Fruit fly (Drosophila melanogaster) whole organism, embryonic: Measurements from ENCODE around the gene CG10116.

Experiments
- Ada2b ChIP-seq: fragments of 200-800 bp; sonication (Bioruptor generic); IDR thresholded peaks from 2 replicates; pipeline ENCODE4 v1.3.6; 2022; ENCODE audit warnings: missing biosample characterization, missing genetic modification characterization
- Atf6 ChIP-seq: fragments of 200-800 bp; sonication (Bioruptor generic); IDR thresholded peaks from 2 replicates; pipeline ENCODE4 v1.3.6; 2022; ENCODE audit warnings: missing biosample characterization, missing genetic modification characterization
- BEAF-32 ChIP-seq: fragments of 200-800 bp; sonication (Bioruptor generic); optimal IDR thresholded peaks from 3 replicates; lab custom pipeline; 2017; ENCODE audit warnings: missing biosample characterization, missing genetic modification characterization, mild to moderate bottlenecking, moderate library complexity, missing genetic modification reagents
- C15 ChIP-seq: fragments of 200-800 bp; sonication (Bioruptor generic); IDR thresholded peaks from 3 replicates; pipeline ENCODE4 v1.3.6; 2022; ENCODE audit warnings: missing biosample characterization, missing genetic modification characterization
- CG10209 ChIP-seq: fragments of 200-800 bp; sonication (Bioruptor generic); optimal IDR thresholded peaks from 3 replicates; lab custom pipeline; 2017; ENCODE audit warnings: missing biosample characterization, mild to moderate bottlenecking, missing genetic modification characterization, missing genetic modification reagents
- CG11085 ChIP-seq: fragments of 200-800 bp; sonication (Bioruptor generic); IDR thresholded peaks from 2 replicates; pipeline ENCODE4 v1.3.6; 2022; ENCODE audit warnings: missing biosample characterization, missing genetic modification characterization
- CG13296 ChIP-seq: fragments of 200-800 bp; sonication (Bioruptor generic); optimal IDR thresholded peaks from 3 replicates; lab custom pipeline; 2018; ENCODE audit warnings: missing biosample characterization, mild to moderate bottlenecking, missing genetic modification characterization
- CG14965 ChIP-seq: fragments of 200-800 bp; sonication (Bioruptor generic); optimal IDR thresholded peaks from 2 replicates; lab custom pipeline; 2016; ENCODE audit warnings: missing biosample characterization, missing genetic modification characterization, borderline replicate concordance
- CG2678 ChIP-seq: fragments of 200-800 bp; sonication (Bioruptor generic); optimal IDR thresholded peaks from 3 replicates; lab custom pipeline; 2019; ENCODE audit warnings: missing biosample characterization, mild to moderate bottlenecking, missing genetic modification characterization, moderate library complexity
- CG2889 ChIP-seq: fragments of 200-800 bp; sonication (Bioruptor generic); IDR thresholded peaks from 3 replicates; pipeline ENCODE4 v1.3.6; 2022; ENCODE audit warnings: missing biosample characterization, missing genetic modification characterization
- CG30431 ChIP-seq: fragments of 200-800 bp; sonication (Bioruptor generic); optimal IDR thresholded peaks from 2 replicates; lab custom pipeline; 2017; ENCODE audit warnings: missing biosample characterization, missing genetic modification characterization
- CG6175 ChIP-seq: fragments of 200-800 bp; sonication (Bioruptor generic); IDR thresholded peaks from 3 replicates; pipeline ENCODE4 v1.3.6; 2022; ENCODE audit warnings: missing biosample characterization, missing genetic modification characterization
- CG6813 ChIP-seq: fragments of 200-800 bp; sonication (Bioruptor generic); optimal IDR thresholded peaks from 2 replicates; lab custom pipeline; 2017; ENCODE audit warnings: missing biosample characterization, missing genetic modification characterization, mild to moderate bottlenecking, moderate library complexity, missing genetic modification reagents
- CG6854 ChIP-seq: fragments of 200-800 bp; sonication (Bioruptor generic); optimal IDR thresholded peaks from 3 replicates; lab custom pipeline; 2017; ENCODE audit warnings: missing biosample characterization, mild to moderate bottlenecking, missing genetic modification characterization
- CG7271 ChIP-seq: fragments of 200-800 bp; sonication (Bioruptor generic); optimal IDR thresholded peaks from 2 replicates; lab custom pipeline; 2018; ENCODE audit warnings: missing biosample characterization, mild to moderate bottlenecking, missing genetic modification characterization, moderate library complexity
- CkIIα-i1 ChIP-seq: fragments of 200-800 bp; sonication (Bioruptor generic); IDR thresholded peaks from 2 replicates; pipeline ENCODE4 v1.3.6; 2022; ENCODE audit warnings: missing biosample characterization, missing genetic modification characterization
- Dip3 ChIP-seq: fragments of 200-800 bp; sonication (Bioruptor generic); optimal IDR thresholded peaks from 3 replicates; lab custom pipeline; 2016; ENCODE audit warnings: missing biosample characterization, missing genetic modification characterization
- HLHmδ ChIP-seq: fragments of 200-800 bp; sonication (Bioruptor generic); optimal IDR thresholded peaks from 2 replicates; lab custom pipeline; 2018; ENCODE audit warnings: missing biosample characterization, mild to moderate bottlenecking, missing genetic modification characterization, moderate library complexity
- HmgZ ChIP-seq: fragments of 200-800 bp; sonication (Bioruptor generic); optimal IDR thresholded peaks from 2 replicates; lab custom pipeline; 2018; ENCODE audit warnings: missing biosample characterization, mild to moderate bottlenecking, missing genetic modification characterization
- MTF-1 ChIP-seq: fragments of 200-800 bp; sonication (Bioruptor generic); optimal IDR thresholded peaks from 2 replicates; lab custom pipeline; 2018; ENCODE audit warnings: missing biosample characterization, mild to moderate bottlenecking, missing genetic modification characterization, borderline replicate concordance
- Mes4 ChIP-seq: fragments of 200-800 bp; sonication (Bioruptor generic); optimal IDR thresholded peaks from 2 replicates; lab custom pipeline; 2016; ENCODE audit warnings: missing biosample characterization, missing genetic modification characterization
- Pdp1 ChIP-seq, 2 experiments: fragments of 200-800 bp; sonication (Bioruptor generic); optimal IDR thresholded peaks; 3 replicates each; lab custom pipeline; 2016; ENCODE audit warnings: missing biosample characterization in 2 of 2, missing genetic modification characterization in 2 of 2, mild to moderate bottlenecking in 1 of 2, moderate library complexity in 1 of 2
- Rx ChIP-seq: fragments of 200-800 bp; sonication (Bioruptor generic); IDR thresholded peaks from 2 replicates; pipeline ENCODE4 v1.3.6; 2022; ENCODE audit warnings: missing biosample characterization, missing genetic modification characterization
- Ssrp ChIP-seq: fragments of 200-800 bp; sonication (Bioruptor generic); optimal IDR thresholded peaks from 2 replicates; lab custom pipeline; 2018; ENCODE audit warnings: missing biosample characterization, mild to moderate bottlenecking, missing genetic modification characterization, moderate library complexity
- Taf1 ChIP-seq: fragments of 200-800 bp; sonication (Bioruptor generic); IDR thresholded peaks from 2 replicates; pipeline ENCODE4 v1.3.6; 2022; ENCODE audit warnings: missing biosample characterization, missing genetic modification characterization
- bab2 ChIP-seq: fragments of 200-800 bp; sonication (Bioruptor generic); optimal IDR thresholded peaks from 2 replicates; lab custom pipeline; 2016; ENCODE audit warnings: missing biosample characterization, missing genetic modification characterization
- chinmo ChIP-seq: fragments of 200-800 bp; sonication (Bioruptor generic); IDR thresholded peaks from 4 replicates; pipeline ENCODE4 v1.3.6; 2022; ENCODE audit warnings: missing biosample characterization, missing genetic modification characterization; ENCODE audit not compliant: partially characterized antibody
- dati ChIP-seq: fragments of 200-800 bp; sonication (Bioruptor generic); IDR thresholded peaks from 2 replicates; pipeline ENCODE4 v1.3.6; 2022; ENCODE audit warnings: missing biosample characterization, missing genetic modification characterization
- disco-r ChIP-seq: fragments of 200-800 bp; sonication (Bioruptor generic); optimal IDR thresholded peaks from 2 replicates; lab custom pipeline; 2016; ENCODE audit warnings: missing biosample characterization, missing genetic modification characterization
- eve ChIP-seq, 2 experiments: fragments of >200 bp; optimal IDR thresholded peaks; 2 replicates each; lab custom pipeline; 2017; ENCODE audit warnings: missing biosample characterization in 2 of 2, missing genetic modification characterization in 2 of 2
- fu2 ChIP-seq: fragments of 200-800 bp; sonication (Bioruptor generic); optimal IDR thresholded peaks from 2 replicates; lab custom pipeline; 2016; ENCODE audit warnings: missing biosample characterization, missing genetic modification characterization
- hb ChIP-seq: fragments of 200-800 bp; sonication (Bioruptor generic); IDR thresholded peaks from 3 replicates; pipeline ENCODE4 v1.3.6; 2022; ENCODE audit warnings: missing biosample characterization, missing genetic modification characterization; ENCODE audit not compliant: partially characterized antibody
- hkb ChIP-seq, 2 experiments: fragments of 200-800 bp in 1 of 2; fragments of >200 bp in 1 of 2; sonication (Bioruptor generic) in 1 of 2; IDR thresholded peaks in 1 of 2; optimal IDR thresholded peaks in 1 of 2; 2 replicates each; pipeline versions ENCODE4 v1.3.6 to Lab custom; 2017 to 2022; ENCODE audit warnings: missing biosample characterization in 1 of 2, missing genetic modification characterization in 1 of 2
- knrl ChIP-seq: fragments of 200-800 bp; sonication (Bioruptor generic); IDR thresholded peaks from 3 replicates; pipeline ENCODE4 v1.3.6; 2022; ENCODE audit warnings: missing biosample characterization, missing genetic modification characterization; ENCODE audit not compliant: partially characterized antibody
- maf-S ChIP-seq: fragments of 200-800 bp; sonication (Bioruptor generic); optimal IDR thresholded peaks from 2 replicates; lab custom pipeline; 2016; ENCODE audit warnings: missing biosample characterization, missing genetic modification characterization
- mld ChIP-seq: fragments of 200-800 bp; sonication (Bioruptor generic); IDR thresholded peaks from 3 replicates; pipeline ENCODE4 v1.3.6; 2022; ENCODE audit warnings: missing biosample characterization, missing genetic modification characterization; ENCODE audit not compliant: partially characterized antibody
- nerfin-2 ChIP-seq: fragments of 200-800 bp; sonication (Bioruptor generic); IDR thresholded peaks from 2 replicates; pipeline ENCODE4 v1.3.6; 2022; ENCODE audit warnings: missing biosample characterization, missing genetic modification characterization; ENCODE audit not compliant: partially characterized antibody
- org-1 ChIP-seq: fragments of 200-800 bp; sonication (Bioruptor generic); optimal IDR thresholded peaks from 2 replicates; lab custom pipeline; 2017; ENCODE audit warnings: missing biosample characterization, missing genetic modification characterization
- phol ChIP-seq: fragments of 200-800 bp; sonication (Bioruptor generic); optimal IDR thresholded peaks from 3 replicates; lab custom pipeline; 2018; ENCODE audit warnings: missing biosample characterization, mild to moderate bottlenecking, missing genetic modification characterization, moderate library complexity
- pzg ChIP-seq: fragments of 200-800 bp; sonication (Bioruptor generic); optimal IDR thresholded peaks from 3 replicates; lab custom pipeline; 2018; ENCODE audit warnings: missing biosample characterization, mild to moderate bottlenecking, missing genetic modification characterization, moderate library complexity
- row ChIP-seq: fragments of 200-800 bp; sonication (Bioruptor generic); IDR thresholded peaks from 3 replicates; pipeline ENCODE4 v1.3.6; 2022; ENCODE audit warnings: missing biosample characterization, missing genetic modification characterization
- scrt ChIP-seq: fragments of 200-800 bp; sonication (Bioruptor generic); optimal IDR thresholded peaks from 2 replicates; lab custom pipeline; 2018; ENCODE audit warnings: missing biosample characterization, mild to moderate bottlenecking, missing genetic modification characterization, moderate library complexity
- seq ChIP-seq: fragments of 200-800 bp; sonication (Bioruptor generic); IDR thresholded peaks from 2 replicates; pipeline ENCODE4 v1.3.6; 2022; ENCODE audit warnings: missing biosample characterization, missing genetic modification characterization
- ssp ChIP-seq: fragments of 200-800 bp; sonication (Bioruptor generic); IDR thresholded peaks from 2 replicates; pipeline ENCODE4 v1.3.6; 2022; ENCODE audit warnings: missing biosample characterization, missing genetic modification characterization
- tll ChIP-seq, 2 experiments: fragments of 200-800 bp in 1 of 2; fragments of >200 bp in 1 of 2; sonication (Bioruptor generic) in 1 of 2; optimal IDR thresholded peaks; 2 replicates each; lab custom pipeline; 2017 to 2019; ENCODE audit warnings: missing biosample characterization in 2 of 2, missing genetic modification characterization in 2 of 2, mild to moderate bottlenecking in 1 of 2, moderate library complexity in 1 of 2
- trem ChIP-seq: fragments of 200-800 bp; optimal IDR thresholded peaks from 3 replicates; lab custom pipeline; 2019; ENCODE audit warnings: missing biosample characterization, mild to moderate bottlenecking, missing genetic modification characterization, moderate library complexity
- z ChIP-seq: fragments of 200-800 bp; sonication (Bioruptor generic); IDR thresholded peaks from 3 replicates; pipeline ENCODE4 v1.3.6; 2022; ENCODE audit warnings: missing biosample characterization, missing genetic modification characterization

The CG10116 gene

dm6 chr3L:13486041-13486859, 29.2 kb upstream of the CG10116 start, which contains the start of the genes Abp1 and Tgi (continued):
- TF ChIP-seq mld (GFP tag; lab: Robert Waterston, UW) (peak; percentile 63; the same call in 2 of the 3 replicates), CG2889 (GFP tag; lab: Robert Waterston, UW) (no peak), Ada2b (no peak), bab2 (GFP tag; lab: Kevin White, UChicago) (peak; percentile 14), tll (GFP tag; optimal IDR thresholded peaks at IDR 0.05; lab: Kevin White, UChicago) (no peak), Atf6 (no peak), HLHmδ (GFP tag; lab: Kevin White, UChicago) (no peak), MTF-1 (no peak), CG6854 (GFP tag; lab: Kevin White, UChicago) (no peak), nerfin-2 (GFP tag; lab: Robert Waterston, UW) (peak; percentile 62), hkb (optimal IDR thresholded peaks at IDR 0.05; lab: Kevin White, UChicago) (no peak), hkb (GFP tag; IDR thresholded peaks at IDR 0.05; lab: Robert Waterston, UW) (no peak), BEAF-32 (peak; percentile 91), dati (no peak), fu2 (GFP tag; lab: Kevin White, UChicago) (peak; percentile 37), CG6175 (no peak), seq (GFP tag; lab: Robert Waterston, UW) (no peak), trem (no peak), CG6813 (GFP tag; lab: Kevin White, UChicago) (no peak), ssp (GFP tag; lab: Robert Waterston, UW) (peak; percentile 27; the same call in 1 of the 2 replicates), row (peak; percentile 33), CG7271 (tag; lab: Kevin White, UChicago) (no peak), hb (GFP tag; lab: Robert Waterston, UW) (peak; percentile 64), Dip3 (GFP tag; lab: Kevin White, UChicago) (no peak), scrt (GFP tag; lab: Kevin White, UChicago) (no peak), z (0 out of 3 replicates have a peak, but pooled peaks have one; percentile 49), pzg (peak; percentile 88), org-1 (GFP tag; lab: Kevin White, UChicago) (no peak), disco-r (GFP tag; lab: Kevin White, UChicago) (no peak), phol (tag; lab: Kevin White, UChicago) (peak; percentile 19), eve (GFP tag; optimal IDR thresholded peaks at IDR 0.05; lab: Kevin White, UChicago) (no peak), CG10209 (GFP tag; lab: Kevin White, UChicago) (peak; percentile 15), CG2678 (tag; lab: Kevin White, UChicago) (no peak), Taf1 (no peak), CkIIα-i1 (GFP tag; lab: Robert Waterston, UW) (no peak), CG14965 (GFP tag; lab: Kevin White, UChicago) (no peak), knrl (peak; percentile 79), CG13296 (GFP tag; lab: Kevin White, UChicago) (no peak), Pdp1 (GFP tag; optimal IDR thresholded peaks at IDR 0.05; lab: Kevin White, UChicago) (peak in 1 of 2 experiments; percentile 61), Ssrp (tag; lab: Kevin White, UChicago) (no peak), maf-S (GFP tag; lab: Kevin White, UChicago) (peak; percentile 30), Mes4 (GFP tag; lab: Kevin White, UChicago) (no peak), chinmo (GFP tag; lab: Robert Waterston, UW) (peak; percentile 80; the same call in 2 of the 4 replicates), HmgZ (tag; lab: Kevin White, UChicago) (peak; percentile 78), CG11085 (GFP tag; lab: Robert Waterston, UW) (no peak), C15 (GFP tag; lab: Robert Waterston, UW) (no peak), CG30431 (no peak), Rx (GFP tag; lab: Robert Waterston, UW) (no peak)
